Worm (Caenorhabditis elegans) whole organism, young adult: ENCODE data around the gene cul-3.

Experiments
- B0019.2 ChIP-seq: fragments of 200-800 bp; sonication (Bioruptor generic); conservative IDR thresholded peaks from 2 replicates; pipeline ENCODE4 v1.3.6; 2022; ENCODE audit warnings: missing genetic modification reagents, missing genetic modification characterization, missing compliant biosample characterization
- B0035.1 ChIP-seq: sonication (generic microtip); optimal IDR thresholded peaks from 2 replicates; lab custom pipeline; 2016; ENCODE audit warnings: missing genetic modification characterization, mild to moderate bottlenecking, missing compliant biosample characterization, missing genotype, missing genetic modification reagents
- B0261.1 ChIP-seq: sonication (generic microtip); optimal IDR thresholded peaks from 2 replicates; lab custom pipeline; 2016; ENCODE audit warnings: mild to moderate bottlenecking, missing genetic modification characterization, moderate library complexity, missing compliant biosample characterization
- B0336.3 ChIP-seq: fragments of 200-800 bp; sonication (Bioruptor generic); IDR thresholded peaks from 2 replicates; pipeline ENCODE4 v1.3.6; 2022; ENCODE audit warnings: missing genetic modification characterization, missing compliant biosample characterization
- C06A6.2 ChIP-seq: fragments of 200-800 bp; sonication (Bioruptor generic); conservative IDR thresholded peaks from 2 replicates; pipeline ENCODE4 v1.3.6; 2022; ENCODE audit warnings: missing genetic modification characterization, missing compliant biosample characterization
- F22D6.2 ChIP-seq: sonication (generic microtip); optimal IDR thresholded peaks from 2 replicates; lab custom pipeline; 2016; ENCODE audit warnings: mild to moderate bottlenecking, missing genetic modification characterization, missing compliant biosample characterization
- K12H6.12 ChIP-seq: fragments of 200-800 bp; sonication (Bioruptor generic); optimal IDR thresholded peaks from 2 replicates; lab custom pipeline; 2018; ENCODE audit warnings: mild to moderate bottlenecking, missing genetic modification characterization, missing compliant biosample characterization
- Y56A3A.18 ChIP-seq: fragments of 200-800 bp; sonication (Bioruptor generic); IDR thresholded peaks from 2 replicates; pipeline ENCODE4 v1.3.6; 2022; ENCODE audit warnings: missing genetic modification reagents, missing genetic modification characterization, missing compliant biosample characterization
- Y67H2A.10 ChIP-seq: fragments of 200-800 bp; sonication (Bioruptor generic); conservative IDR thresholded peaks from 2 replicates; pipeline ENCODE4 v1.3.6; 2022; ENCODE audit warnings: missing genetic modification reagents, missing genetic modification characterization, missing compliant biosample characterization
- Y79H2A.3 ChIP-seq: fragments of 200-800 bp; sonication (Bioruptor generic); conservative IDR thresholded peaks from 2 replicates; pipeline ENCODE4 v1.3.6; 2022; ENCODE audit warnings: missing genetic modification reagents, missing genetic modification characterization, missing compliant biosample characterization
- attf-5 ChIP-seq: fragments of 200-800 bp; sonication (Bioruptor generic); optimal IDR thresholded peaks from 2 replicates; lab custom pipeline; 2018; ENCODE audit warnings: mild to moderate bottlenecking, missing genetic modification characterization, missing compliant biosample characterization
- ceh-58 ChIP-seq: fragments of 200-800 bp; sonication (Bioruptor generic); IDR thresholded peaks from 2 replicates; pipeline ENCODE4 v1.3.6; 2022; ENCODE audit warnings: missing genetic modification characterization, missing compliant biosample characterization
- dox-1 ChIP-seq: fragments of 200-800 bp; sonication (Bioruptor generic); IDR thresholded peaks from 2 replicates; pipeline ENCODE4 v1.3.6; 2022; ENCODE audit warnings: missing genetic modification reagents, missing genetic modification characterization, missing compliant biosample characterization
- dpff-1 ChIP-seq: sonication (generic microtip); optimal IDR thresholded peaks from 2 replicates; lab custom pipeline; 2017; ENCODE audit warnings: mild to moderate bottlenecking, missing genetic modification characterization, missing compliant biosample characterization
- efl-1 ChIP-seq: fragments of 150-350 bp; optimal IDR thresholded peaks from 2 replicates; lab custom pipeline; 2014; ENCODE audit warnings: missing biosample characterization, missing genetic modification reagents, missing genetic modification characterization
- hmg-1.2 ChIP-seq: fragments of 200-800 bp; sonication (Bioruptor generic); IDR thresholded peaks from 2 replicates; pipeline ENCODE4 v1.3.6; 2022; ENCODE audit warnings: missing genetic modification reagents, missing genetic modification characterization, missing compliant biosample characterization
- hsf-1 ChIP-seq: fragments of 200-800 bp; sonication (Bioruptor generic); IDR thresholded peaks from 2 replicates; pipeline ENCODE4 v1.3.6; 2022; ENCODE audit warnings: missing genetic modification reagents, missing genetic modification characterization, missing compliant biosample characterization
- let-526 ChIP-seq: fragments of 200-800 bp; sonication (Bioruptor generic); IDR thresholded peaks from 2 replicates; pipeline ENCODE4 v1.3.6; 2022; ENCODE audit warnings: missing genetic modification reagents, missing genetic modification characterization, missing compliant biosample characterization
- let-607 ChIP-seq, 2 experiments: fragments of 200-800 bp in 1 of 2; sonication (Bioruptor generic) in 1 of 2; sonication (generic microtip) in 1 of 2; optimal IDR thresholded peaks; 2 replicates each; lab custom pipeline; 2016 to 2018; ENCODE audit warnings: mild to moderate bottlenecking in 2 of 2, missing compliant biosample characterization in 2 of 2, missing genetic modification characterization in 2 of 2, moderate library complexity in 2 of 2, missing genotype in 1 of 2
- lin-54 ChIP-seq: fragments of 200-800 bp; sonication (Bioruptor generic); optimal IDR thresholded peaks from 2 replicates; lab custom pipeline; 2018; ENCODE audit warnings: mild to moderate bottlenecking, missing genetic modification characterization, missing compliant biosample characterization
- lsl-1 ChIP-seq: fragments of 200-800 bp; sonication (Bioruptor generic); optimal IDR thresholded peaks from 2 replicates; lab custom pipeline; 2018; ENCODE audit warnings: mild to moderate bottlenecking, missing genetic modification characterization, moderate library complexity, missing compliant biosample characterization
- madf-10 ChIP-seq: sonication (generic microtip); optimal IDR thresholded peaks from 2 replicates; lab custom pipeline; 2016; ENCODE audit warnings: mild to moderate bottlenecking, missing genetic modification characterization, missing compliant biosample characterization
- madf-8 ChIP-seq: fragments of 200-800 bp; sonication (Bioruptor generic); conservative IDR thresholded peaks from 2 replicates; pipeline ENCODE4 v1.3.6; 2022; ENCODE audit warnings: missing genetic modification reagents, missing genetic modification characterization, missing compliant biosample characterization
- mel-28 ChIP-seq: sonication (generic microtip); optimal IDR thresholded peaks from 2 replicates; lab custom pipeline; 2016; ENCODE audit warnings: borderline replicate concordance, mild to moderate bottlenecking, missing genetic modification characterization, missing compliant biosample characterization
- nfya-1 ChIP-seq: sonication (generic microtip); optimal IDR thresholded peaks from 2 replicates; lab custom pipeline; 2017; ENCODE audit warnings: antibody characterized with exemption, missing compliant biosample characterization, missing genetic modification characterization, borderline replicate concordance; ENCODE audit not compliant: insufficient read depth
- nfyb-1 ChIP-seq: fragments of 200-800 bp; sonication (Bioruptor generic); IDR thresholded peaks from 2 replicates; pipeline ENCODE4 v1.3.6; 2022; ENCODE audit warnings: missing genetic modification reagents, missing genetic modification characterization, missing compliant biosample characterization
- nhr-80 ChIP-seq: sonication (generic microtip); optimal IDR thresholded peaks from 2 replicates; lab custom pipeline; 2016; ENCODE audit warnings: missing genetic modification characterization, missing compliant biosample characterization
- pha-4 ChIP-seq: fragments of 150-350 bp; sonication (generic microtip); optimal IDR thresholded peaks from 2 replicates; lab custom pipeline; 2014; ENCODE audit warnings: missing biosample characterization, missing genetic modification reagents, missing genetic modification characterization
- snpc-4 ChIP-seq, 5 experiments: fragments of 150-350 bp in 1 of 5; sonication (generic microtip) in 4 of 5; optimal IDR thresholded peaks; 2 replicates each; lab custom pipeline; 2014 to 2018; ENCODE audit warnings: missing genetic modification characterization in 5 of 5, missing biosample characterization in 3 of 5, antibody characterized with exemption in 2 of 5, mild to moderate bottlenecking in 2 of 5, missing compliant biosample characterization in 2 of 5, missing genotype in 2 of 5, moderate library complexity in 2 of 5, missing genetic modification reagents in 1 of 5
- sptf-2 ChIP-seq: fragments of 200-800 bp; sonication (Bioruptor generic); optimal IDR thresholded peaks from 2 replicates; lab custom pipeline; 2018; ENCODE audit warnings: mild to moderate bottlenecking, missing genetic modification characterization, missing compliant biosample characterization
- tlf-1 ChIP-seq: fragments of 200-800 bp; sonication (Bioruptor generic); optimal IDR thresholded peaks from 2 replicates; lab custom pipeline; 2018; ENCODE audit warnings: mild to moderate bottlenecking, missing genetic modification characterization, missing compliant biosample characterization
- zfh-2 ChIP-seq: fragments of 200-800 bp; sonication (Bioruptor generic); conservative IDR thresholded peaks from 2 replicates; pipeline ENCODE4 v1.3.6; 2022; ENCODE audit warnings: missing genetic modification reagents, missing genetic modification characterization, missing compliant biosample characterization
- zim-3 ChIP-seq: sonication (generic microtip); optimal IDR thresholded peaks from 2 replicates; lab custom pipeline; 2017; ENCODE audit warnings: mild to moderate bottlenecking, missing genetic modification characterization, moderate library complexity, missing compliant biosample characterization
- ztf-22 ChIP-seq: fragments of 200-800 bp; sonication (Bioruptor generic); optimal IDR thresholded peaks from 2 replicates; lab custom pipeline; 2018; ENCODE audit warnings: mild to moderate bottlenecking, missing genetic modification characterization, moderate library complexity, missing compliant biosample characterization
- ztf-28 ChIP-seq: fragments of 200-800 bp; sonication (Bioruptor generic); IDR thresholded peaks from 2 replicates; pipeline ENCODE4 v1.3.6; 2022; ENCODE audit warnings: missing genetic modification reagents, missing genetic modification characterization, missing compliant biosample characterization

cul-3 gene

DNA sequence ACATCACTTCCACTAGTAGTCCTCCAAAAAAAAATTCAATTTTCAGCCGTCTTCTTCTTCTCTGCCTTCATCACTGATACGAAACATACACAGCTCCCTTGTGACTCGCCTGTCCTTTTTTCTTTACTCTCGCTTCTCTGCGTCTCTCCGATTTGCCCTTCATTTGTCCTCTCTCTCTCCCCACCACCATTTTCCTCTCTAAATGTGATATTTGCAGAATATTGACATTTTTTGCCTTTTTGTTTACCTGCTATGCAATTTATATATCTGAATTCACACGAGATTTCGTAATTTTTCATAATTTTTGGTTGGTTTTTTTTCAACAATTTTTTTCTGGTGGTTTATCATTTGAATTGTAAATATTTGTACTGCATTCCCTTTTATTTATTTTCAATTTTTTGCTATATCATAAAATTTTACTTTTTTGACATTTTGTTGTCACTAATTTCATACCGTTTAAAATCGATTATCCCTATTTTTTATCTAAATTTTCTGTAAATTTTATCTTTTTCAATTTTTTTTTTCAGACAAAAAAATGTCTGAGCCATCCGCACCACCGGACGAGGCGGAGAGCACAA, 26.7 kb downstream of the cul-3 start, which contains the start of gene lec-12 (continued):
- no peak for TF ChIP-seq F22D6.2 (tag; lab: Kevin White, UChicago)
- TF ChIP-seq zim-3 (tag; lab: Kevin White, UChicago) = no peak
- TF ChIP-seq hsf-1 (GFP tag; lab: Robert Waterston, UW) = no peak
- no peak for TF ChIP-seq B0035.1 (tag; lab: Kevin White, UChicago)
- peak; percentile 32 for TF ChIP-seq pha-4
- no peak for TF ChIP-seq ceh-58 (GFP tag; lab: Robert Waterston, UW)
- TF ChIP-seq let-607 (tag; optimal IDR thresholded peaks at IDR 0.05; lab: Kevin White, UChicago) = no peak
- TF ChIP-seq ztf-28 = no peak
- no peak for TF ChIP-seq snpc-4 (GFP tag; optimal IDR thresholded peaks at IDR 0.05; lab: Kevin White, UChicago)
- TF ChIP-seq snpc-4 (tag; optimal IDR thresholded peaks at IDR 0.05; lab: Kevin White, UChicago) = no peak
- no peak for TF ChIP-seq dox-1 (GFP tag; lab: Robert Waterston, UW)
- peak; percentile 56 for TF ChIP-seq nhr-80 (tag; lab: Kevin White, UChicago)
- no peak for TF ChIP-seq madf-8 (GFP tag; lab: Robert Waterston, UW)
- no peak for TF ChIP-seq sptf-2
- TF ChIP-seq lsl-1 (GFP tag; lab: Kevin White, UChicago) = no peak
- no peak for TF ChIP-seq Y56A3A.18 (GFP tag; lab: Robert Waterston, UW)
- TF ChIP-seq B0336.3 (GFP tag; lab: Robert Waterston, UW) = 0 out of 2 replicates have a peak, but pooled peaks have one; percentile 38
- TF ChIP-seq lin-54 (GFP tag; lab: Kevin White, UChicago) = no peak
- TF ChIP-seq dpff-1 (tag; lab: Kevin White, UChicago) = no peak
- no peak for TF ChIP-seq B0019.2 (GFP tag; lab: Robert Waterston, UW)
- TF ChIP-seq B0261.1 (tag; lab: Kevin White, UChicago) = no peak
- no peak for TF ChIP-seq nfya-1 (tag; lab: Kevin White, UChicago)
- no peak for TF ChIP-seq mel-28
- TF ChIP-seq hmg-1.2 = peak; percentile 79; the same call in 1 of the 2 replicates
- no peak for TF ChIP-seq K12H6.12
- no peak for TF ChIP-seq ztf-22 (GFP tag; lab: Kevin White, UChicago)
- TF ChIP-seq madf-10 = no peak
- TF ChIP-seq C06A6.2 (GFP tag; lab: Robert Waterston, UW) = no peak
- peak; percentile 21 for TF ChIP-seq attf-5 (GFP tag; lab: Kevin White, UChicago)
- no peak for TF ChIP-seq efl-1 (GFP tag; lab: Kevin White, UChicago)
- no peak for TF ChIP-seq Y79H2A.3
- TF ChIP-seq let-526 (GFP tag; lab: Robert Waterston, UW) = no peak
- TF ChIP-seq tlf-1 (GFP tag; lab: Kevin White, UChicago) = no peak
- no peak for TF ChIP-seq Y67H2A.10
- 0 out of 2 replicates have a peak, but pooled peaks have one; percentile 16 for TF ChIP-seq zfh-2 (GFP tag; lab: Robert Waterston, UW)

DNA sequence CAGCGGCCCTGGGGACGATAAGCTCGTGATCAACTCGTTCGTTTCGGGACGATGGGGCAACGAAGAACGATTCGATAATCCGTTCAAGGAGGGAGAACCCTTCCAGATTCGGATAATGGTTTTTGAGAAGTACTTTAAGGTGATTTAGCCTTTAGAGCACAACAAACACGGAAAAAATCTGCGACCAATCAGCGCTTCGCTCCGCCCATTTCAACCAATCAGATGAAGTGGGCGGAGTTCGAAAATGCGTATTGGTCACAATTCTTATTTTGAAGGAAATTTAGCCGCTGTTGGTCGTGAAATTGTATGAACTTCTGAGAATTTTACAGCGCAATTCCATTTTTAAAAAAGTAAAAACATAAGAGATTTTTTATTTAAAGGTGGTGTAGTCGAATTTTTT, 29.6 kb downstream of the cul-3 start:
- TF ChIP-seq nfyb-1 (GFP tag; lab: Robert Waterston, UW) = peak; percentile 67; the same call in 1 of the 2 replicates
- no peak for TF ChIP-seq attf-5 (GFP tag; lab: Kevin White, UChicago)
